Fruit fly (Drosophila melanogaster): ENCODE measurements around the gene CG12402.

Gene CG12402

dm6 chr3R:14056320-14057053 lies 51.6 kb downstream of the CG12402 start, which contains the start of gene foxo (continued):
- TF ChIP-seq bowl (GFP tag; IDR thresholded peaks at IDR 0.05) (no peak), tio (GFP tag; optimal IDR thresholded peaks at IDR 0.05) (peak; percentile 70), tgo (GFP tag; IDR thresholded peaks at IDR 0.05) (peak; percentile 63; the same call in 2 of the 3 replicates), z (GFP tag; IDR thresholded peaks at IDR 0.05) (no peak; the same call in 2 of the 3 replicates), amos (GFP tag; IDR thresholded peaks at IDR 0.05; ENCODE audit: partially characterized antibody) (no peak; the same call in 1 of the 2 replicates), CG2120 (GFP tag; optimal IDR thresholded peaks at IDR 0.05) (peak; percentile 71), disco-r (GFP tag; optimal IDR thresholded peaks at IDR 0.05) (no peak), H15 (GFP tag; IDR thresholded peaks at IDR 0.05) (no peak), cas (GFP tag; IDR thresholded peaks at IDR 0.05) (no peak), CG31441 (GFP tag; IDR thresholded peaks at IDR 0.05) (peak; percentile 95), az2 (GFP tag; optimal IDR thresholded peaks at IDR 0.05) (peak; percentile 69), Mad (GFP tag; optimal IDR thresholded peaks at IDR 0.05) (peak; percentile 6), so (GFP tag; IDR thresholded peaks at IDR 0.05) (peak; percentile 46; the same call in 1 of the 3 replicates), CG14710 (tag; optimal IDR thresholded peaks at IDR 0.05) (peak; percentile 74), Atf3 (GFP tag; optimal IDR thresholded peaks at IDR 0.05) (no peak), mirr (GFP tag; optimal IDR thresholded peaks at IDR 0.05) (peak; percentile 49), CG2199 (GFP tag; IDR thresholded peaks at IDR 0.05) (peak; percentile 85; the same call in 2 of the 3 replicates), run (tag; optimal IDR thresholded peaks at IDR 0.05) (peak; percentile 61), ap (GFP tag; IDR thresholded peaks at IDR 0.05) (no peak; the same call in 1 of the 2 replicates), CG18599 (GFP tag; optimal IDR thresholded peaks at IDR 0.05) (peak; percentile 90), Dfd (GFP tag; optimal IDR thresholded peaks at IDR 0.05) (no peak), lola (GFP tag; optimal IDR thresholded peaks at IDR 0.05) (peak in 1 of 3 experiments; percentile 75), CHES-1-like (GFP tag; optimal IDR thresholded peaks at IDR 0.05) (peak; percentile 7), CG6689 (GFP tag; IDR thresholded peaks at IDR 0.05) (peak; percentile 69), BEAF-32 (GFP tag; optimal IDR thresholded peaks at IDR 0.05) (no peak), CG11093 (GFP tag; IDR thresholded peaks at IDR 0.05) (no peak), CoRest (tag; optimal IDR thresholded peaks at IDR 0.05) (peak; percentile 95), Camta (GFP tag; optimal IDR thresholded peaks at IDR 0.05) (peak; percentile 31), Lhr (GFP tag; optimal IDR thresholded peaks at IDR 0.05) (peak; percentile 17), Dp (GFP tag; optimal IDR thresholded peaks at IDR 0.05) (no peak), tin (GFP tag; optimal IDR thresholded peaks at IDR 0.05) (peak; percentile 46), Deaf1 (tag; optimal IDR thresholded peaks at IDR 0.05) (peak; percentile 97), aop (GFP tag; IDR thresholded peaks at IDR 0.05) (no peak), D19A (tag; optimal IDR thresholded peaks at IDR 0.05) (peak; percentile 81), Lpt (GFP tag; optimal IDR thresholded peaks at IDR 0.05) (no peak), CG6813 (GFP tag; optimal IDR thresholded peaks at IDR 0.05) (peak; percentile 75), CG18262 (tag; optimal IDR thresholded peaks at IDR 0.05) (peak; percentile 93), CG11695 (GFP tag; IDR thresholded peaks at IDR 0.05) (peak; percentile 75), CG8290 (GFP tag; optimal IDR thresholded peaks at IDR 0.05) (no peak), CG8290 (tag; optimal IDR thresholded peaks at IDR 0.05) (peak in 1 of 2 experiments; percentile 63), CG42726 (GFP tag; IDR thresholded peaks at IDR 0.05; ENCODE audit: partially characterized antibody) (no peak), CG5953 (GFP tag; IDR thresholded peaks at IDR 0.05) (0 out of 2 replicates have a peak, but pooled peaks have one; percentile 42), CG9609 (GFP tag; optimal IDR thresholded peaks at IDR 0.05) (peak; percentile 17), lmd (GFP tag; IDR thresholded peaks at IDR 0.05) (peak; percentile 69; the same call in 1 of the 2 replicates), CG11247 (GFP tag; IDR thresholded peaks at IDR 0.05) (no peak), CG3281 (GFP tag; optimal IDR thresholded peaks at IDR 0.05) (peak; percentile 92), YL-1 (GFP tag; optimal IDR thresholded peaks at IDR 0.05) (peak; percentile 26), CG13424 (tag; optimal IDR thresholded peaks at IDR 0.05) (peak; percentile 88), Ets97D (GFP tag; optimal IDR thresholded peaks at IDR 0.05) (no peak), slp2 (GFP tag; optimal IDR thresholded peaks at IDR 0.05) (no peak)
